Fruit fly (Drosophila melanogaster) whole organism, prepupa: ENCODE measurements around the gene CG32344.

Source experiments
- CG8119 ChIP-seq: fragments of 200-800 bp; sonication (Bioruptor generic); IDR thresholded peaks from 3 replicates; pipeline ENCODE4 v1.3.6; 2022; ENCODE audit warnings: missing biosample characterization, missing genetic modification characterization
- CG9139 ChIP-seq: fragments of 200-800 bp; sonication (Bioruptor generic); optimal IDR thresholded peaks from 3 replicates; lab custom pipeline; 2017; ENCODE audit warnings: missing biosample characterization, mild to moderate bottlenecking, missing genetic modification characterization
- Sox15 ChIP-seq: fragments of 200-800 bp; sonication (Bioruptor generic); optimal IDR thresholded peaks from 3 replicates; lab custom pipeline; 2016; ENCODE audit warnings: missing biosample characterization, missing genetic modification characterization
- eg ChIP-seq: fragments of 200-800 bp; sonication (Bioruptor generic); IDR thresholded peaks from 3 replicates; pipeline ENCODE4 v1.3.6; 2022; ENCODE audit warnings: missing biosample characterization, missing genetic modification characterization
- ss ChIP-seq, 2 experiments: fragments of 200-800 bp; sonication (Bioruptor generic); optimal IDR thresholded peaks; 2 replicates in 1 of 2; 3 replicates in 1 of 2; lab custom pipeline; 2017 to 2018; ENCODE audit warnings: mild to moderate bottlenecking in 2 of 2, missing biosample characterization in 2 of 2, missing genetic modification characterization in 2 of 2, moderate library complexity in 1 of 2

- TF ChIP-seq CG9139: no peak
- no peak for TF ChIP-seq ss (GFP tag; optimal IDR thresholded peaks at IDR 0.05; lab: Kevin White, UChicago)
- no peak for TF ChIP-seq CG8119
- TF ChIP-seq eg (GFP tag; lab: Robert Waterston, UW): no peak
- no peak for TF ChIP-seq Sox15
Measured at dm6 chr3L:294841-295408, 29.6 kb downstream of the CG32344 start.
